Worm (Caenorhabditis elegans) whole organism, dauer: Measurements from ENCODE around the gene C49H3.12.

Experiments used
- unc-62 ChIP-seq: sonication (generic microtip); optimal IDR thresholded peaks from 2 replicates; lab custom pipeline; 2017; ENCODE audit warnings: missing biosample characterization, missing genetic modification reagents, missing genetic modification characterization

Gene C49H3.12

ce11 chrIV:7931873-7932272 lies 4.8 kb upstream of the C49H3.12 start:
- no peak for TF ChIP-seq unc-62

- TF ChIP-seq unc-62: no peak
Observed at ce11 chrIV:7927852-7928251, 734 bp upstream of the C49H3.12 start, which contains the start of gene gcy-8. Gene gcy-8 (plus strand): TSS chrIV:7928152.

- TF ChIP-seq unc-62: no peak
Observed at ce11 chrIV:7926102-7926840, 847 bp downstream of the C49H3.12 start, which contains the start of gene rps-2. Gene rps-2 (minus strand): TSS chrIV:7926391.

ce11 chrIV:7924975-7925828 lies 1.9 kb downstream of the C49H3.12 start:
- TF ChIP-seq unc-62: no peak

- no peak for TF ChIP-seq unc-62
Observed at ce11 chrIV:7923982-7924480, 3.1 kb downstream of the C49H3.12 start, which contains the start of the genes xpo-3 and C49H3.3. Gene xpo-3 (minus strand): TSS chrIV:7924032. Gene C49H3.3 (plus strand): TSS chrIV:7924350.

ce11 chrIV:7920126-7920525 lies 7.0 kb downstream of the C49H3.12 start, which contains the start of gene C49H3.16:
Gene C49H3.16 (plus strand): TSS chrIV:7920426.
- no peak for TF ChIP-seq unc-62

ce11 chrIV:7917881-7918280 lies 9.2 kb downstream of the C49H3.12 start:
- TF ChIP-seq unc-62: no peak

ce11 chrIV:7916907-7917306 lies 10.2 kb downstream of the C49H3.12 start:
- no peak for TF ChIP-seq unc-62

- TF ChIP-seq unc-62: no peak
Observed at ce11 chrIV:7914991-7915390, 12.1 kb downstream of the C49H3.12 start, which contains the start of gene C49H3.4. Gene C49H3.4 (plus strand): TSS chrIV:7915291.

ce11 chrIV:7910197-7910735 lies 16.9 kb downstream of the C49H3.12 start, which contains the start of the genes npp-27 and ntl-4:
Gene npp-27 (minus strand): TSS chrIV:7910247.
Gene ntl-4 (plus strand): TSS chrIV:7910575.
- TF ChIP-seq unc-62: no peak

- TF ChIP-seq unc-62: no peak
Observed at ce11 chrIV:7909455-7910141, 17.5 kb downstream of the C49H3.12 start.

- no peak for TF ChIP-seq unc-62
Observed at ce11 chrIV:7906643-7907042, 20.5 kb downstream of the C49H3.12 start.

- no peak for TF ChIP-seq unc-62
Observed at ce11 chrIV:7903359-7903758, 23.8 kb downstream of the C49H3.12 start, which contains the start of gene C49H3.6. Gene C49H3.6 (plus strand): TSS chrIV:7903738.

ce11 chrIV:7902221-7902904 lies 24.8 kb downstream of the C49H3.12 start, which contains the start of gene arp-11:
Gene arp-11 (minus strand): TSS chrIV:7902271.
- no peak for TF ChIP-seq unc-62

- TF ChIP-seq unc-62: no peak
Observed at ce11 chrIV:7898489-7898888, 28.6 kb downstream of the C49H3.12 start.
